Fruit fly (Drosophila melanogaster): Measurements from ENCODE around the gene CG7772.
A peak's percentile ranks its signal among the peaks of the same experiment; 100 is the strongest.

The CG7772 gene

dm6 chrX:17885295-17885694 is 21.8 kb downstream of the CG7772 start:
- TF ChIP-seq noc (tag; optimal IDR thresholded peaks at IDR 0.05): no peak

DNA sequence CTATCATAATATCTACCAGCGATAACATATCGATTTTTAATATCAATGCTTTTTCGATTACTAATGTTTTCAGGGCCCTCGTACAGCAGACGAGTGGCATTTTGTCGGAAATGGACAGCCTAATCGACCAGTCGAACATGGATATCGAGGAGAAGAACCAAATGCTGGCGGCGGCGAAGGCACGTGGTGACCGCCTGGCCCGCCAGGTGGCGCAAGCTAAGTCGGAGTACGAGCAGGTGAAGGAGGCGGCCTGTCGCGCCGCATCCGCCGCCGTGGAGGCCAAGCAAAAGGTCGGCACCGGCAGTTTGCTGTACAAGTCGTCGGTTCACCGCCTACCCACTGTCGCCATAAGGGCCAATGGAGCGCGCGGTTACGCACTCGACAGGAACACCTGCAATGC is 22.5 kb downstream of the CG7772 start:
- no peak for TF ChIP-seq noc (tag; optimal IDR thresholded peaks at IDR 0.05)

dm6 chrX:17883418-17883817 is 23.6 kb downstream of the CG7772 start, which contains the start of gene CG12985:
CG12985 (plus strand) TSS chrX:17883718.
- no peak for TF ChIP-seq noc (tag; optimal IDR thresholded peaks at IDR 0.05)

dm6 chrX:17882769-17883168 is 24.3 kb downstream of the CG7772 start:
- TF ChIP-seq noc (tag; optimal IDR thresholded peaks at IDR 0.05): no peak

dm6 chrX:17881138-17882121 is 25.6 kb downstream of the CG7772 start:
- TF ChIP-seq noc (tag; optimal IDR thresholded peaks at IDR 0.05): peak; percentile 91

DNA sequence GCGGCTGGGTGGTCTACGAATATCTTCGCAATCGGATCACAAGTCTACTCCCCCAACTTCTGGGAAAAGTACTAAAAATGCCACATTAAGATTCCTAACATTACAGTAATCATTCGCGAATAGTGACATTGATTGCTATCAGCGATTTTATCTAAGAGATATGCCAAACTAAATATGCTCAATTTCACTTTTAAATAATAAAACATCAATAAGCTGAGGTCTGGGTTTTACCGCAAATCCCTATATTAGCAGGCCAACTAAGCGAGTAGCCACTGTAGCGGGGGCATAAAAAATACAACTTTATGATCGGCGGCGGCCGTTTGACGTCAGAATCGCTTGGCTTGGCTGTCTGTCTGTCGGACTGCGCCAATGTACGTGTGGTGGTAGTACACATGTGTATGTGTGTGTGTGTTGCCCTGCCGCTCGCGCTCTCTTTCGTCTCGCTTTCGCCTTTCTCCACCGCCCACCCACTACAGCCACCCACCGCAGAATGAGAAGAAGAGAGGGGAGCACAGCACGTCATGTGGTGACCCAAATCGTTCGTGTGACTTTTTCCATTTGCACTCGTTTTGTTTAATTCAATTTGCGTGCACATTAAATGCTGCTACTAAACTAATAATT is 26.7 kb downstream of the CG7772 start:
- TF ChIP-seq noc (tag; optimal IDR thresholded peaks at IDR 0.05): peak; percentile 99

dm6 chrX:17879211-17879897 is 27.7 kb downstream of the CG7772 start:
- TF ChIP-seq noc (tag; optimal IDR thresholded peaks at IDR 0.05): no peak

dm6 chrX:17878632-17879033 is 28.4 kb downstream of the CG7772 start:
- TF ChIP-seq noc (tag; optimal IDR thresholded peaks at IDR 0.05): no peak

dm6 chrX:17877974-17878373 is 29.1 kb downstream of the CG7772 start:
- TF ChIP-seq noc (tag; optimal IDR thresholded peaks at IDR 0.05): no peak

DNA sequence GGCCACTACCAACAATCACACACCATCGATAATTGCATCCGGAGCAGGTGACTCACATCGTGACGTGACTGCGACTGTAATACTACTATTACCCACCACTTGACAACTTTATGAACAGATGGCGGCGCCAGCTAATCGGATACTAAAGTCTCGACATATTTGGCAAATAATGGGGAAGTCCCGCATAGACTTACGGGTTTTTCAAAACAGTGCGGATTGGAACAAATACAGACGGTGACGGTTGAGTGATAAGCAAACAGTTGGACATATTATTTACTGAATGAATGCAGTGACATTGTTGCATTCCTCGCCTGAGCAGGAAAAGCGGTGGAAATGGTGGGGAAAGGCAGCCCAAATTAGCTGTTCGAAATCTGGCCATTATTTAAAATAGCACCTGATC is 30.5 kb downstream of the CG7772 start:
- TF ChIP-seq noc (tag; optimal IDR thresholded peaks at IDR 0.05): no peak

- no peak for TF ChIP-seq noc (tag; optimal IDR thresholded peaks at IDR 0.05)
Measured at dm6 chrX:17875695-17876094, 31.4 kb downstream of the CG7772 start.

DNA sequence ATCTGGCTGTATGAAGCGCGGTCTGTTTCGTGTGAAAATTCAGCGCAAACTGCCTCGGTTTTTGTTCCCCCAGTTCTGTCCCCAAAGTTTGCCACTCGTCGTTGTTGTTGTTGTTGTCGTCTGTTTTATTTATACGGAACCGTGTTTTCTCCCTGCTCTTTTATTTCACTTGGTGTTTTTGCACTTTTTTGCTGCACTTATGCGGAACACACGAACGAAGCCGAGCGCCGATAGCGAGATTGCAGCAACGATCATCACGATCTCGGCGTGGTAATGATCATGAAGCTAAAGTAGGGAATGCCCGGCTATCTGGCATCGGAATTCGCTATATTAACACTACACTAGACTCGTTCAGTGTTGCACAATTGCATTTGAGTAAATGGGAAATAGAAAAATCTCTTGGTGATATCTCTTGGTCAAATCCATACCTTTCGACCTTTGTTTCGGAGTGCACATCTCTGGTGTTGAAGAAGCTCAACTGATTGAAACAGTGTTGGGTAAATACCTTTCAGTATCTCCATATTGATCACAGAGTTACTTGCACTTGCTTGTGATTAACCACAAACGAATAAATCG is 32.0 kb downstream of the CG7772 start:
- TF ChIP-seq noc (tag; optimal IDR thresholded peaks at IDR 0.05): no peak

DNA sequence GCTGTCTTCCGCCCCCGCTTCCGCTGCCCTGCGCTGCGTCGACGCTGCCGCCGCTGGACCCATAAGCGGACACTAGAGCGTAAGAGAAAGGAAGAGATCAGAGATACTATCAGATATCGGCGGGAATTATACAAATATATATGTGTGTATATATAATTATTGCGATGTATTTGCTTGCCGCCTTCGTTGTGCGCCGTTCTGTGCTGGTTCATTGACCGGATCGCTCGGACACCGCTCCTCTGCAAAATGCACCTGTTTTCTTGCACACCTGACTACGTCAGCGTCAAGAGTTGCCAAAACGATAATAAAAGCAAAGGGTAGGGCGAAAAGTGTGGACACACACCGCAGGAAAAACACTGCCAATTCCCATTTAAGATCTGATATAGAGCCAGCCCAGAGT is 33.7 kb downstream of the CG7772 start:
- no peak for TF ChIP-seq noc (tag; optimal IDR thresholded peaks at IDR 0.05)

dm6 chrX:17872310-17872709 is 34.8 kb downstream of the CG7772 start:
- TF ChIP-seq noc (tag; optimal IDR thresholded peaks at IDR 0.05): no peak

- no peak for TF ChIP-seq noc (tag; optimal IDR thresholded peaks at IDR 0.05)
Measured at dm6 chrX:17870614-17871394, 36.3 kb downstream of the CG7772 start.
